Worm (Caenorhabditis elegans) whole organism, L1 larva: ENCODE results near the gene git-1.

Source experiments
- C04F5.9 ChIP-seq: sonication (generic microtip); optimal IDR thresholded peaks from 2 replicates; lab custom pipeline; 2016; ENCODE audit warnings: missing genetic modification characterization, missing compliant biosample characterization
- F16B12.6 ChIP-seq: fragments of 150-350 bp; optimal IDR thresholded peaks from 2 replicates; lab custom pipeline; 2014; ENCODE audit warnings: missing biosample characterization, missing genetic modification characterization
- aha-1 ChIP-seq: fragments of 150-350 bp; optimal IDR thresholded peaks from 2 replicates; lab custom pipeline; 2014; ENCODE audit warnings: missing biosample characterization, missing genetic modification characterization
- aly-2 ChIP-seq: fragments of 150-350 bp; optimal IDR thresholded peaks from 2 replicates; lab custom pipeline; 2014; ENCODE audit warnings: missing biosample characterization, missing genetic modification characterization
- ama-1 ChIP-seq: fragments of 150-350 bp; optimal IDR thresholded peaks from 2 replicates; lab custom pipeline; 2014
- blmp-1 ChIP-seq: fragments of 150-350 bp; optimal IDR thresholded peaks from 2 replicates; lab custom pipeline; 2014; ENCODE audit warnings: missing biosample characterization, missing genetic modification characterization
- ceh-88 ChIP-seq: fragments of 200-800 bp; sonication (Bioruptor generic); IDR thresholded peaks from 2 replicates; pipeline ENCODE4 v1.3.6; 2022; ENCODE audit warnings: missing genetic modification characterization, missing compliant biosample characterization
- ceh-90 ChIP-seq: sonication (generic microtip); optimal IDR thresholded peaks from 2 replicates; lab custom pipeline; 2016; ENCODE audit warnings: missing genetic modification characterization, missing compliant biosample characterization
- ces-1 ChIP-seq: fragments of 150-350 bp; optimal IDR thresholded peaks from 2 replicates; lab custom pipeline; 2014; ENCODE audit warnings: missing biosample characterization, missing genetic modification reagents, missing genetic modification characterization
- dsc-1 ChIP-seq: sonication (generic microtip); optimal IDR thresholded peaks from 2 replicates; lab custom pipeline; 2016; ENCODE audit warnings: mild to moderate bottlenecking, missing genetic modification characterization, missing compliant biosample characterization
- efl-3 ChIP-seq: fragments of 200-800 bp; sonication (Bioruptor generic); optimal IDR thresholded peaks from 2 replicates; lab custom pipeline; 2018; ENCODE audit warnings: mild to moderate bottlenecking, missing genetic modification characterization, missing compliant biosample characterization
- elt-2 ChIP-seq: sonication (generic microtip); optimal IDR thresholded peaks from 2 replicates; lab custom pipeline; 2016; ENCODE audit warnings: missing genetic modification characterization, mild to moderate bottlenecking, inconsistent platforms, missing compliant biosample characterization, missing genetic modification reagents
- ets-5 ChIP-seq: fragments of 200-800 bp; sonication (Bioruptor generic); IDR thresholded peaks from 2 replicates; pipeline ENCODE4 v1.3.6; 2022; ENCODE audit warnings: missing genetic modification characterization, missing compliant biosample characterization
- fkh-10 ChIP-seq: sonication (generic microtip); optimal IDR thresholded peaks from 2 replicates; lab custom pipeline; 2017; ENCODE audit warnings: missing biosample characterization, missing genetic modification reagents, missing genetic modification characterization
- fos-1 ChIP-seq: fragments of 150-350 bp; optimal IDR thresholded peaks from 2 replicates; lab custom pipeline; 2014; ENCODE audit warnings: missing biosample characterization, missing genetic modification characterization
- grh-1 ChIP-seq: fragments of 200-800 bp; sonication (Bioruptor generic); IDR thresholded peaks from 2 replicates; pipeline ENCODE4 v1.3.6; 2022; ENCODE audit warnings: missing genetic modification reagents, missing genetic modification characterization, missing compliant biosample characterization
- hlh-17 ChIP-seq: fragments of 200-800 bp; sonication (Bioruptor generic); optimal IDR thresholded peaks from 2 replicates; lab custom pipeline; 2018; ENCODE audit warnings: missing genetic modification characterization, mild to moderate bottlenecking, missing compliant biosample characterization, moderate library complexity, borderline replicate concordance
- hpl-2 ChIP-seq: fragments of 150-350 bp; optimal IDR thresholded peaks from 2 replicates; lab custom pipeline; 2014; ENCODE audit warnings: missing biosample characterization, missing genetic modification reagents, missing genetic modification characterization
- irx-1 ChIP-seq: sonication (generic microtip); optimal IDR thresholded peaks from 2 replicates; lab custom pipeline; 2016; ENCODE audit warnings: missing genetic modification characterization, missing compliant biosample characterization
- lin-13 ChIP-seq: fragments of 150-350 bp; optimal IDR thresholded peaks from 2 replicates; lab custom pipeline; 2014; ENCODE audit warnings: missing biosample characterization, missing genetic modification reagents, missing genetic modification characterization
- lin-14 ChIP-seq: fragments of 200-800 bp; sonication (Bioruptor generic); optimal IDR thresholded peaks from 2 replicates; lab custom pipeline; 2018; ENCODE audit warnings: mild to moderate bottlenecking, missing genetic modification characterization, moderate library complexity, missing compliant biosample characterization
- lin-15B ChIP-seq: fragments of 150-350 bp; sonication (generic microtip); optimal IDR thresholded peaks from 3 replicates; lab custom pipeline; 2014; ENCODE audit warnings: missing biosample characterization, missing genetic modification characterization
- lin-35 ChIP-seq, 2 experiments: fragments of 150-350 bp; optimal IDR thresholded peaks; 2 replicates each; lab custom pipeline; 2014; ENCODE audit warnings: missing biosample characterization in 2 of 2, missing genetic modification characterization in 2 of 2, missing genetic modification reagents in 2 of 2
- lin-39 ChIP-seq: fragments of 150-350 bp; optimal IDR thresholded peaks from 2 replicates; lab custom pipeline; 2014; ENCODE audit warnings: missing biosample characterization, missing genetic modification reagents, missing genetic modification characterization
- mab-9 ChIP-seq: fragments of 200-800 bp; sonication (Bioruptor generic); IDR thresholded peaks from 2 replicates; pipeline ENCODE4 v1.3.6; 2022; ENCODE audit warnings: missing genetic modification reagents, missing genetic modification characterization, missing compliant biosample characterization
- mdl-1 ChIP-seq, 2 experiments: fragments of 150-350 bp; optimal IDR thresholded peaks; 2 replicates each; lab custom pipeline; 2014 to 2017; ENCODE audit warnings: missing biosample characterization in 2 of 2, missing genetic modification characterization in 2 of 2, inconsistent platforms in 1 of 2
- mef-2 ChIP-seq: fragments of 150-350 bp; optimal IDR thresholded peaks from 2 replicates; lab custom pipeline; 2014; ENCODE audit warnings: missing biosample characterization, missing genetic modification characterization
- mep-1 ChIP-seq: fragments of 150-350 bp; optimal IDR thresholded peaks from 2 replicates; lab custom pipeline; 2014; ENCODE audit warnings: missing biosample characterization, missing genetic modification characterization
- nhr-12 ChIP-seq: sonication (generic microtip); optimal IDR thresholded peaks from 2 replicates; lab custom pipeline; 2017; ENCODE audit warnings: missing biosample characterization, missing genetic modification characterization
- nhr-20 ChIP-seq: sonication (generic microtip); optimal IDR thresholded peaks from 2 replicates; lab custom pipeline; 2016; ENCODE audit warnings: mild to moderate bottlenecking, missing genetic modification characterization, missing compliant biosample characterization
- nhr-237 ChIP-seq: fragments of 150-350 bp; optimal IDR thresholded peaks from 2 replicates; lab custom pipeline; 2014; ENCODE audit warnings: missing biosample characterization, missing genetic modification characterization
- nhr-47 ChIP-seq: sonication (generic microtip); optimal IDR thresholded peaks from 2 replicates; lab custom pipeline; 2016; ENCODE audit warnings: mild to moderate bottlenecking, missing genetic modification characterization, moderate library complexity, missing compliant biosample characterization
- nhr-71 ChIP-seq: sonication (generic microtip); optimal IDR thresholded peaks from 2 replicates; lab custom pipeline; 2016; ENCODE audit warnings: mild to moderate bottlenecking, missing genetic modification characterization, moderate library complexity, missing compliant biosample characterization
- nhr-77 ChIP-seq: fragments of 150-350 bp; optimal IDR thresholded peaks from 2 replicates; lab custom pipeline; 2014; ENCODE audit warnings: missing biosample characterization, missing genetic modification characterization
- nhr-85 ChIP-seq: sonication (generic microtip); peaks from one replicate; lab custom pipeline; 2016; ENCODE audit warnings: missing genetic modification characterization, inconsistent platforms, missing compliant biosample characterization
- nhr-90 ChIP-seq: sonication (generic microtip); optimal IDR thresholded peaks from 2 replicates; lab custom pipeline; 2016; ENCODE audit warnings: mild to moderate bottlenecking, missing genetic modification characterization, missing compliant biosample characterization; ENCODE audit not compliant: poor library complexity
- pag-3 ChIP-seq: sonication (generic microtip); optimal IDR thresholded peaks from 2 replicates; lab custom pipeline; 2017; ENCODE audit warnings: missing genetic modification characterization, mild to moderate bottlenecking, missing compliant biosample characterization, antibody characterized with exemption, borderline replicate concordance; ENCODE audit not compliant: insufficient read depth
- pax-3 ChIP-seq: fragments of 200-800 bp; sonication (Bioruptor generic); optimal IDR thresholded peaks from 2 replicates; lab custom pipeline; 2018; ENCODE audit warnings: mild to moderate bottlenecking, missing genetic modification characterization, moderate library complexity, missing compliant biosample characterization
- pqm-1 ChIP-seq: sonication (generic microtip); optimal IDR thresholded peaks from 3 replicates; lab custom pipeline; 2017; ENCODE audit warnings: missing biosample characterization, missing genetic modification characterization
- rnt-1 ChIP-seq: sonication (generic microtip); optimal IDR thresholded peaks from 2 replicates; lab custom pipeline; 2016; ENCODE audit warnings: mild to moderate bottlenecking, missing genetic modification characterization, moderate library complexity, missing compliant biosample characterization
- skn-1 ChIP-seq: fragments of 150-350 bp; optimal IDR thresholded peaks from 2 replicates; lab custom pipeline; 2014; ENCODE audit warnings: missing biosample characterization, missing genetic modification characterization
- snpc-4 ChIP-seq: fragments of 150-350 bp; optimal IDR thresholded peaks from 2 replicates; lab custom pipeline; 2014; ENCODE audit warnings: missing biosample characterization, missing genetic modification characterization
- snu-23 ChIP-seq: sonication (generic microtip); optimal IDR thresholded peaks from 2 replicates; lab custom pipeline; 2016; ENCODE audit warnings: missing genetic modification characterization, missing compliant biosample characterization
- sox-4 ChIP-seq: sonication (generic microtip); optimal IDR thresholded peaks from 2 replicates; lab custom pipeline; 2016; ENCODE audit warnings: missing genetic modification characterization, missing compliant biosample characterization
- sptf-1 ChIP-seq: fragments of 150-350 bp; optimal IDR thresholded peaks from 2 replicates; lab custom pipeline; 2014; ENCODE audit warnings: missing biosample characterization, missing genetic modification characterization
- sup-37 ChIP-seq: fragments of 200-800 bp; sonication (Bioruptor generic); optimal IDR thresholded peaks from 2 replicates; lab custom pipeline; 2018; ENCODE audit warnings: mild to moderate bottlenecking, missing genetic modification characterization, missing compliant biosample characterization
- swsn-7 ChIP-seq: sonication (generic microtip); optimal IDR thresholded peaks from 2 replicates; lab custom pipeline; 2016; ENCODE audit warnings: missing genetic modification characterization, missing compliant biosample characterization
- tbx-2 ChIP-seq: sonication (generic microtip); optimal IDR thresholded peaks from 2 replicates; lab custom pipeline; 2016; ENCODE audit warnings: missing genetic modification characterization, missing compliant biosample characterization
- unc-30 ChIP-seq: sonication (generic microtip); optimal IDR thresholded peaks from 2 replicates; lab custom pipeline; 2017; ENCODE audit warnings: missing biosample characterization, missing genetic modification characterization
- unc-62 ChIP-seq: fragments of 150-350 bp; optimal IDR thresholded peaks from 2 replicates; lab custom pipeline; 2014; ENCODE audit warnings: missing biosample characterization, missing genetic modification reagents, missing genetic modification characterization
- unc-98 ChIP-seq: fragments of 200-800 bp; sonication (Bioruptor generic); IDR thresholded peaks from 2 replicates; pipeline ENCODE4 v1.3.6; 2022; ENCODE audit warnings: missing genetic modification characterization, missing compliant biosample characterization
- vab-15 ChIP-seq: sonication (generic microtip); optimal IDR thresholded peaks from 2 replicates; lab custom pipeline; 2017; ENCODE audit warnings: missing genotype, mild to moderate bottlenecking, missing genetic modification characterization, missing compliant biosample characterization
- zag-1 ChIP-seq: fragments of 150-350 bp; optimal IDR thresholded peaks from 2 replicates; lab custom pipeline; 2014; ENCODE audit warnings: missing biosample characterization, missing genetic modification characterization
- zip-4 ChIP-seq: fragments of 200-800 bp; sonication (Bioruptor generic); optimal IDR thresholded peaks from 2 replicates; lab custom pipeline; 2018; ENCODE audit warnings: mild to moderate bottlenecking, missing genetic modification characterization, moderate library complexity, missing compliant biosample characterization
- ztf-4 ChIP-seq: fragments of 150-350 bp; optimal IDR thresholded peaks from 2 replicates; lab custom pipeline; 2014; ENCODE audit warnings: missing biosample characterization, missing genetic modification characterization

Gene git-1

DNA sequence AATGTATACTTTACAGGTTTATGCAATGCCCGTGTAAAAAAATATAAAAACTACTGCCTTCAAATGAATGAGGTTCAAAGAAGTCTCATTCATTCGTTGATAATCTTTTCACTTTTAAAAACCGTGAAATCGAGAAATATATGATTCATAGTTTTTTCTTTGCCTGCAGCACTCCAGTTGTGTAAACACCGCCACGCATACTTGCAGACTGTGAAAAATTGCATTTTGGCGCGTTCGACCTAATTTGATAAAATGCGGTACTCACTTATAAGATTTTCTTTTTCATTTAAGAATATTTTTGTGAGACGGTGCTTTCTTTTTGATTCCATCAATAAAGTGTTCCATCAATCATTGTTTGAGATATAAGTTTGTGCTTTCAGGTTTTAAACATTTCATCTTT, 42.1 kb downstream of the git-1 start:
- TF ChIP-seq nhr-237 (tag; lab: Kevin White, UChicago) (no peak), fkh-10 (GFP tag; lab: Kevin White, UChicago) (no peak), fos-1 (no peak), F16B12.6 (tag; lab: Kevin White, UChicago) (peak; percentile 84), lin-15B (no peak), unc-98 (GFP tag; lab: Robert Waterston, UW) (no peak), zip-4 (GFP tag; lab: Kevin White, UChicago) (no peak), nhr-71 (tag; lab: Kevin White, UChicago) (peak; percentile 44), nhr-90 (tag; lab: Kevin White, UChicago) (peak; percentile 16), mep-1 (tag; lab: Kevin White, UChicago) (peak; percentile 69), aha-1 (tag; lab: Kevin White, UChicago) (no peak), ama-1 (no peak), rnt-1 (tag; lab: Kevin White, UChicago) (peak; percentile 14), tbx-2 (tag; lab: Kevin White, UChicago) (peak; percentile 21), aly-2 (tag; lab: Kevin White, UChicago) (no peak), vab-15 (tag; lab: Kevin White, UChicago) (no peak), blmp-1 (tag; lab: Kevin White, UChicago) (peak; percentile 77), mdl-1 (tag; optimal IDR thresholded peaks at IDR 0.05; lab: Kevin White, UChicago) (peak in 1 of 2 experiments; percentile 32), ets-5 (GFP tag; lab: Robert Waterston, UW) (no peak), sptf-1 (tag; lab: Kevin White, UChicago) (no peak), nhr-47 (tag; lab: Kevin White, UChicago) (peak; percentile 31), snu-23 (GFP tag; lab: Kevin White, UChicago) (peak; percentile 63), unc-30 (tag; lab: Kevin White, UChicago) (no peak), lin-13 (no peak), pqm-1 (tag; lab: Kevin White, UChicago) (no peak), lin-14 (GFP tag; lab: Kevin White, UChicago) (no peak), nhr-20 (tag; lab: Kevin White, UChicago) (peak; percentile 50), grh-1 (no peak), unc-62 (GFP tag; lab: Kevin White, UChicago) (no peak), skn-1 (tag; lab: Kevin White, UChicago) (no peak), hlh-17 (no peak), lin-39 (tag; lab: Kevin White, UChicago) (no peak), zag-1 (tag; lab: Kevin White, UChicago) (no peak), irx-1 (tag; lab: Kevin White, UChicago) (no peak), lin-35 (GFP tag; optimal IDR thresholded peaks at IDR 0.05; lab: Kevin White, UChicago) (peak; percentile 26 to 80), mef-2 (tag; lab: Kevin White, UChicago) (no peak), pax-3 (no peak), nhr-77 (no peak), sox-4 (tag; lab: Kevin White, UChicago) (no peak), elt-2 (tag; lab: Kevin White, UChicago) (no peak), dsc-1 (tag; lab: Kevin White, UChicago) (peak; percentile 29), mab-9 (GFP tag; lab: Robert Waterston, UW) (no peak), ces-1 (GFP tag; lab: Kevin White, UChicago) (no peak), hpl-2 (GFP tag; lab: Kevin White, UChicago) (no peak), ztf-4 (tag; lab: Kevin White, UChicago) (no peak), snpc-4 (tag; lab: Kevin White, UChicago) (no peak), ceh-88 (GFP tag; lab: Robert Waterston, UW) (no peak), nhr-12 (tag; lab: Kevin White, UChicago) (no peak), efl-3 (GFP tag; lab: Kevin White, UChicago) (no peak), swsn-7 (tag; lab: Kevin White, UChicago) (peak; percentile 50), ceh-90 (tag; lab: Kevin White, UChicago) (no peak), C04F5.9 (no peak), pag-3 (tag; lab: Kevin White, UChicago) (no peak), nhr-85 (tag; lab: Kevin White, UChicago) (peak; percentile 61), sup-37 (GFP tag; lab: Kevin White, UChicago) (no peak)
